Worm (Caenorhabditis elegans) whole organism, L4 larva: Measurements from ENCODE around the gene F46C8.3.

Experiments
- ZK337.2 ChIP-seq: fragments of 200-800 bp; sonication (Bioruptor generic); IDR thresholded peaks from 2 replicates; pipeline ENCODE4 v1.3.6; 2022; ENCODE audit warnings: missing genetic modification reagents, missing genetic modification characterization, missing compliant biosample characterization
- ZK546.5 ChIP-seq, 2 experiments: sonication (generic microtip); optimal IDR thresholded peaks; 2 replicates each; lab custom pipeline; 2017; ENCODE audit warnings: missing biosample characterization in 2 of 2, missing genetic modification characterization in 2 of 2
- aha-1 ChIP-seq: fragments of 150-350 bp; peaks from one replicate; lab custom pipeline; 2014; ENCODE audit warnings: missing biosample characterization, missing genetic modification characterization
- arid-1 ChIP-seq: fragments of 200-800 bp; sonication (Bioruptor generic); conservative IDR thresholded peaks from 2 replicates; pipeline ENCODE4 v1.3.6; 2022; ENCODE audit warnings: missing genetic modification reagents, missing genetic modification characterization, missing compliant biosample characterization
- attf-4 ChIP-seq: sonication (generic microtip); optimal IDR thresholded peaks from 3 replicates; lab custom pipeline; 2017; ENCODE audit warnings: missing biosample characterization, missing genetic modification characterization
- ceh-82 ChIP-seq: sonication (generic microtip); optimal IDR thresholded peaks from 2 replicates; lab custom pipeline; 2017; ENCODE audit warnings: missing biosample characterization, missing genetic modification characterization
- daf-8 ChIP-seq: fragments of 200-800 bp; sonication (Bioruptor generic); IDR thresholded peaks from 2 replicates; pipeline ENCODE4 v1.3.6; 2022; ENCODE audit warnings: missing genetic modification characterization, missing compliant biosample characterization
- duxl-1 ChIP-seq: sonication (generic microtip); optimal IDR thresholded peaks from 2 replicates; lab custom pipeline; 2016; ENCODE audit warnings: mild to moderate bottlenecking, missing genetic modification characterization, moderate library complexity, missing compliant biosample characterization; ENCODE audit not compliant: poor library complexity
- fos-1 ChIP-seq: fragments of 150-350 bp; optimal IDR thresholded peaks from 2 replicates; lab custom pipeline; 2014; ENCODE audit warnings: missing biosample characterization, missing genetic modification characterization
- hmg-1.1 ChIP-seq: fragments of 200-800 bp; sonication (Bioruptor generic); IDR thresholded peaks from 2 replicates; pipeline ENCODE4 v1.3.6; 2022; ENCODE audit warnings: missing genetic modification reagents, missing genetic modification characterization, missing compliant biosample characterization
- nhr-11 ChIP-seq: fragments of 150-350 bp; optimal IDR thresholded peaks from 2 replicates; lab custom pipeline; 2014; ENCODE audit warnings: missing biosample characterization, missing genetic modification characterization
- nhr-48 ChIP-seq: sonication (generic microtip); optimal IDR thresholded peaks from 2 replicates; lab custom pipeline; 2016; ENCODE audit warnings: mild to moderate bottlenecking, missing genetic modification characterization, missing compliant biosample characterization
- sdz-12 ChIP-seq: fragments of 200-800 bp; sonication (Bioruptor generic); optimal IDR thresholded peaks from 2 replicates; lab custom pipeline; 2018; ENCODE audit warnings: mild to moderate bottlenecking, missing genetic modification characterization, missing compliant biosample characterization

DNA sequence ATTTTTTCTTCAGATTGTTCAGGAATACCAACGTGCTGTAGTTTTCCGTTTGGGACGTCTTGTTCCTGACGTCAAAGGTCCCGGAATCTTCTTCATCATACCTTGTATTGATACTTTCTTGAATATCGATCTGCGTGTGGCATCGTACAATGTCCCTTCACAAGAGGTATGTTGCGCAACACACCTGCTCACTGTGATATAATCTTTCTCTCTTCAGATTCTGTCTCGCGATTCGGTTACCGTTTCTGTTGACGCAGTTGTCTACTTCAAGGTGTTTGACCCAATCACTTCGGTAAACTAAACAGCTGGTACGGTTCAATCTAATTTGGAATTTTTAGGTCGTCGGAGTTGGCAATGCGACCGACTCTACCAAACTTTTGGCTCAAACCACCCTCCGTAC is 38.1 kb downstream of the F46C8.3 start:
- no peak for TF ChIP-seq nhr-11 (tag; lab: Kevin White, UChicago)
- no peak for TF ChIP-seq daf-8 (GFP tag; lab: Robert Waterston, UW)
- no peak for TF ChIP-seq fos-1 (tag; lab: Kevin White, UChicago)
- no peak for TF ChIP-seq attf-4 (tag; lab: Kevin White, UChicago)
- no peak for TF ChIP-seq hmg-1.1 (GFP tag; lab: Robert Waterston, UW)
- TF ChIP-seq sdz-12 (GFP tag; lab: Kevin White, UChicago): no peak
- no peak for TF ChIP-seq aha-1 (tag; lab: Kevin White, UChicago)
- no peak for TF ChIP-seq duxl-1 (tag; lab: Kevin White, UChicago)
- no peak for TF ChIP-seq ZK546.5 (tag; optimal IDR thresholded peaks at IDR 0.05; lab: Kevin White, UChicago)
- TF ChIP-seq ceh-82 (tag; lab: Kevin White, UChicago): no peak
- TF ChIP-seq arid-1: no peak
- no peak for TF ChIP-seq ZK337.2 (GFP tag; lab: Robert Waterston, UW)
- TF ChIP-seq nhr-48: no peak
